Worm (Caenorhabditis elegans): ENCODE results near the gene clec-4.

The clec-4 gene

DNA sequence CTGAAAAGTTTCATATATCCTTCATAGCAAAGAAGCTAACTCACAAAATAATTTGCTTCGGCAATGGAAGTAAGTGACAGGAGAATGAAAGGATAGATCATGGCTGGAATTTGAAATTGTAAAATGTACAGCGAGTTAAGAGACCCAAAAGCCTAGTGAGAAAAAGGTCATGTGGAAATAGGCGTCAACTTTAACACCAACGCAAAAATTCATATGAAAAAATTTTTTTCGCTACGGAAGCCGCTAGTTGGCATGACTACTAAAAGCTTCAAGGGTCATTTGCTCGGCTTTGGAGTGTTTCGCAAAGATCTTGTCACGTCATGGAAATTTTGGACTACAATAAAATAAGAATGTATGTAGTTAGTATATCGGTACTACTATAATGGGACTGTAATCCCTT lies 10.4 kb downstream of the clec-4 start, which contains the start of gene Y38E10A.1:
Gene Y38E10A.1 (minus strand): TSS at position 101 of the 400 bp plus-strand sequence.
- TF ChIP-seq egl-18 (GFP tag; IDR thresholded peaks at IDR 0.05) (no peak), ceh-40 (GFP tag; IDR thresholded peaks at IDR 0.05) (no peak), athp-1 (tag; optimal IDR thresholded peaks at IDR 0.05) (no peak), rcor-1 (GFP tag; IDR thresholded peaks at IDR 0.05) (no peak), unc-130 (GFP tag; optimal IDR thresholded peaks at IDR 0.05) (no peak), ets-4 (GFP tag; optimal IDR thresholded peaks at IDR 0.05) (no peak), pbrm-1 (GFP tag; IDR thresholded peaks at IDR 0.05) (no peak), sdz-38 (tag; optimal IDR thresholded peaks at IDR 0.05) (no peak), mxl-1 (tag; optimal IDR thresholded peaks at IDR 0.05) (no peak), ZK185.1 (tag; optimal IDR thresholded peaks at IDR 0.05; ENCODE audit: poor library complexity, severe bottlenecking) (no peak)

DNA sequence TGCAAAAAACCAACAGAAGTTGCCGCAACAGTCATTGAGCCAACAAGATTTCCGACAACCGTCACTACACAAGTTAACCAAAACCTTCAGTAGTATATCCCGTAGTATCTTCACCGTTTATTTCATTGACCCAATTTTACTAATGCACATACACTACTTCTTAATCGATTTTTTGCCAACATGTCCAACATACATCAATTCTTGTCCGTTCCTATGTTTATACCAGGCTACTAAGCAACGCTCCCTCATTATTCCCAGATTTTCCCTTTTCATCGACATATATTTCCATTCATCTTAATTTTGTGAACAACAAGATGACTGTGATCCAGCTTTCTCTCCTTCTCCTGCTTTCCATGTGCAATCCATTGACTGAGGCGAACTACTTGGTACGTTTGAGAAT lies 15.1 kb downstream of the clec-4 start, which contains the start of gene F49C5.7:
Gene F49C5.7 (plus strand): TSS at position 301 of the 400 bp plus-strand sequence.
- TF ChIP-seq B0035.1 (tag; optimal IDR thresholded peaks at IDR 0.05) (no peak), F55B11.4 (tag; optimal IDR thresholded peaks at IDR 0.05; ENCODE audit: borderline replicate concordance, insufficient read depth) (no peak), Y56A3A.18 (GFP tag; IDR thresholded peaks at IDR 0.05) (no peak), F23B12.7 (tag; optimal IDR thresholded peaks at IDR 0.05; ENCODE audit: insufficient read depth) (no peak), ceh-91 (GFP tag; IDR thresholded peaks at IDR 0.05) (no peak), ztf-26 (tag; optimal IDR thresholded peaks at IDR 0.05) (no peak), zfh-2 (GFP tag; conservative IDR thresholded peaks at IDR 0.05) (no peak), madf-10 (tag; optimal IDR thresholded peaks at IDR 0.05) (no peak), madf-6 (GFP tag; IDR thresholded peaks at IDR 0.05) (no peak), T07F8.4 (tag; optimal IDR thresholded peaks at IDR 0.05) (no peak), ekl-4 (GFP tag; IDR thresholded peaks at IDR 0.05) (no peak), nfyb-1 (GFP tag; IDR thresholded peaks at IDR 0.05) (no peak), repo-1 (tag; optimal IDR thresholded peaks at IDR 0.05) (no peak), tbx-9 (tag; optimal IDR thresholded peaks at IDR 0.05; ENCODE audit: borderline replicate concordance) (no peak), K11D2.4 (GFP tag; IDR thresholded peaks at IDR 0.05) (no peak), lin-35 (GFP tag; optimal IDR thresholded peaks at IDR 0.05) (no peak), aptf-3 (GFP tag; IDR thresholded peaks at IDR 0.05) (no peak)

DNA sequence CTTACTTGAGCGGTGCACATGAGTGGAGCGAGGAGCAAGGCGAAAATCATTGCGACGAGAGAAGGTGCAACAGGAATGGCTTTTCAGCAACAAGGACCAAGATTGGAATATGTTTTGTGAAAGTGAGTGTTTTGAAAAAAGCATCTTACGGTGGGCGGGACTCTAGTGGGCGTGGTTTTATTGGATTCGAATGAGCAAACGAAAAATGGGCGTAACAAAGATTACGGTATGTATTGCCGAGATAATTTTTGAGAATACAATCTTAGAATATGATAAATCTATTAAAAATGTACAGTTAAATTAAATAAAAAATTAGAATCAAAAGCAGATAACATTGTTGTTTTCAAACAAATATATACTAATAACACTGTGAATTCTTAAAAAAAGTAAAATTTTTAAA lies 20.7 kb downstream of the clec-4 start, which contains the start of gene F49C5.12:
Gene F49C5.12 (minus strand): TSS at position 101 of the 400 bp plus-strand sequence.
- TF ChIP-seq dpl-1 (GFP tag; optimal IDR thresholded peaks at IDR 0.05): no peak
- TF ChIP-seq somi-1 (GFP tag; optimal IDR thresholded peaks at IDR 0.05): no peak
- TF ChIP-seq cebp-2 (GFP tag; IDR thresholded peaks at IDR 0.05): no peak
- no peak for TF ChIP-seq sptf-2 (GFP tag; optimal IDR thresholded peaks at IDR 0.05)
- no peak for TF ChIP-seq lir-1 (GFP tag; conservative IDR thresholded peaks at IDR 0.05)

DNA sequence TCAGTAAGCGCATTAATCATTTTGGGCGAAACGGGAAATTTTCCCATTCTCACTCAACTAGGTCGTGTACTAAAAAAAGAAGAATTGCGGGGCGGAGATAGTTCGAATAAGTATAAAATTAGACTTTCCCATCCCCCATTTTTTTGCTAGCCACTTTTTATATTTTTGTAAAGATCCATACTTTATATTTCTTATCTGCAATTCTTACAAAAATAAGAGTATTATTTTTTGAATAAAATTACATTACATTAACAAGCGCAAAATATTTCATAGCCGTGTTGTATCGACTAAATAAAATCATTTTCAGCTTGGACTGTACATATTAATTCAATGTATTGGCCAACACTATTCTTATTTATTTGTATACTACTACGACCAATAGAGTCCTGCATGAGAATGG lies 25.3 kb downstream of the clec-4 start, which contains the start of gene F49C5.11:
Gene F49C5.11 (plus strand): TSS at position 301 of the 400 bp plus-strand sequence.
- TF ChIP-seq akir-1 (GFP tag; optimal IDR thresholded peaks at IDR 0.05) (no peak), nhr-120 (GFP tag; IDR thresholded peaks at IDR 0.05) (no peak), Y53G8AR.9 (GFP tag; conservative IDR thresholded peaks at IDR 0.05) (no peak), hlh-26 (GFP tag; conservative IDR thresholded peaks at IDR 0.05) (no peak), B0261.1 (tag; optimal IDR thresholded peaks at IDR 0.05) (no peak), die-1 (tag; optimal IDR thresholded peaks at IDR 0.05) (no peak), ztf-18 (tag; optimal IDR thresholded peaks at IDR 0.05) (no peak), mes-4 (tag; optimal IDR thresholded peaks at IDR 0.05) (no peak), ekl-4 (GFP tag; IDR thresholded peaks at IDR 0.05) (no peak), mxl-1 (tag; optimal IDR thresholded peaks at IDR 0.05) (no peak)

Data from whole organism, young adult.